Fruit fly (Drosophila melanogaster) whole organism, adult: ENCODE measurements around the gene Pgant4.

Experiments used
- CG1620 ChIP-seq: fragments of 200-800 bp; sonication (Bioruptor generic); optimal IDR thresholded peaks from 2 replicates; lab custom pipeline; 2016; ENCODE audit warnings: missing biosample characterization, missing genetic modification characterization
- CG5204 ChIP-seq: fragments of 200-800 bp; sonication (Bioruptor generic); optimal IDR thresholded peaks from 2 replicates; lab custom pipeline; 2016; ENCODE audit warnings: missing biosample characterization, missing genetic modification characterization
- CG7101 ChIP-seq: fragments of 200-800 bp; sonication (Bioruptor generic); optimal IDR thresholded peaks from 2 replicates; lab custom pipeline; 2018; ENCODE audit warnings: missing biosample characterization, mild to moderate bottlenecking, missing genetic modification characterization, moderate library complexity
- Clk ChIP-seq: fragments of 200-800 bp; sonication (Bioruptor generic); optimal IDR thresholded peaks from 2 replicates; lab custom pipeline; 2017; ENCODE audit warnings: missing biosample characterization, missing genetic modification characterization
- Crg-1 ChIP-seq: fragments of 200-800 bp; sonication (Bioruptor generic); optimal IDR thresholded peaks from 2 replicates; lab custom pipeline; 2016; ENCODE audit warnings: missing biosample characterization, missing genetic modification characterization
- Hr96 ChIP-seq: fragments of 200-800 bp; sonication (Bioruptor generic); optimal IDR thresholded peaks from 2 replicates; lab custom pipeline; 2016; ENCODE audit warnings: missing biosample characterization, missing genetic modification characterization
- Mnt ChIP-seq: fragments of 200-800 bp; sonication (Bioruptor generic); optimal IDR thresholded peaks from 2 replicates; lab custom pipeline; 2016; ENCODE audit warnings: missing biosample characterization, mild to moderate bottlenecking, missing genetic modification characterization
- bab1 ChIP-seq: fragments of 200-800 bp; sonication (Bioruptor generic); optimal IDR thresholded peaks from 3 replicates; lab custom pipeline; 2019; ENCODE audit warnings: missing biosample characterization, mild to moderate bottlenecking, missing genetic modification characterization, moderate library complexity
- cnc ChIP-seq, 2 experiments: fragments of >200 bp; optimal IDR thresholded peaks; 2 replicates each; lab custom pipeline; 2017
- kay ChIP-seq: fragments of 200-800 bp; sonication (Bioruptor generic); peaks from one replicate; lab custom pipeline; 2016; ENCODE audit warnings: missing biosample characterization, missing genetic modification characterization, borderline replicate concordance
- ovo ChIP-seq: fragments of 200-800 bp; sonication (Bioruptor generic); optimal IDR thresholded peaks from 2 replicates; lab custom pipeline; 2016; ENCODE audit warnings: missing biosample characterization, missing genetic modification characterization
- pad ChIP-seq: fragments of 200-800 bp; sonication (Bioruptor generic); optimal IDR thresholded peaks from 3 replicates; lab custom pipeline; 2017; ENCODE audit warnings: missing biosample characterization, missing genetic modification characterization, mild to moderate bottlenecking, moderate library complexity, missing genetic modification reagents
- tj ChIP-seq: fragments of 200-800 bp; sonication (Bioruptor generic); optimal IDR thresholded peaks from 3 replicates; lab custom pipeline; 2017; ENCODE audit warnings: missing biosample characterization, mild to moderate bottlenecking, missing genetic modification characterization, moderate library complexity

- TF ChIP-seq CG5204 (GFP tag; lab: Kevin White, UChicago): no peak
- TF ChIP-seq bab1 (GFP tag; lab: Kevin White, UChicago): no peak
- TF ChIP-seq CG7101 (tag; lab: Kevin White, UChicago): no peak
- TF ChIP-seq cnc (optimal IDR thresholded peaks at IDR 0.05; lab: Kevin White, UChicago): no peak
- TF ChIP-seq Hr96: no peak
- no peak for TF ChIP-seq kay (GFP tag; lab: Kevin White, UChicago)
- TF ChIP-seq Mnt (GFP tag; lab: Kevin White, UChicago): no peak
- TF ChIP-seq CG1620 (GFP tag; lab: Kevin White, UChicago): no peak
- no peak for TF ChIP-seq Clk
- TF ChIP-seq pad (GFP tag; lab: Kevin White, UChicago): no peak
- TF ChIP-seq Crg-1 (GFP tag; lab: Kevin White, UChicago): no peak
- no peak for TF ChIP-seq ovo (GFP tag; lab: Kevin White, UChicago)
- TF ChIP-seq tj (GFP tag; lab: Kevin White, UChicago): no peak
Observed at dm6 chr2L:3482037-3482436, 9.6 kb downstream of the Pgant4 start.
